Fruit fly (Drosophila melanogaster): ENCODE data around the gene CG10589.

DNA sequence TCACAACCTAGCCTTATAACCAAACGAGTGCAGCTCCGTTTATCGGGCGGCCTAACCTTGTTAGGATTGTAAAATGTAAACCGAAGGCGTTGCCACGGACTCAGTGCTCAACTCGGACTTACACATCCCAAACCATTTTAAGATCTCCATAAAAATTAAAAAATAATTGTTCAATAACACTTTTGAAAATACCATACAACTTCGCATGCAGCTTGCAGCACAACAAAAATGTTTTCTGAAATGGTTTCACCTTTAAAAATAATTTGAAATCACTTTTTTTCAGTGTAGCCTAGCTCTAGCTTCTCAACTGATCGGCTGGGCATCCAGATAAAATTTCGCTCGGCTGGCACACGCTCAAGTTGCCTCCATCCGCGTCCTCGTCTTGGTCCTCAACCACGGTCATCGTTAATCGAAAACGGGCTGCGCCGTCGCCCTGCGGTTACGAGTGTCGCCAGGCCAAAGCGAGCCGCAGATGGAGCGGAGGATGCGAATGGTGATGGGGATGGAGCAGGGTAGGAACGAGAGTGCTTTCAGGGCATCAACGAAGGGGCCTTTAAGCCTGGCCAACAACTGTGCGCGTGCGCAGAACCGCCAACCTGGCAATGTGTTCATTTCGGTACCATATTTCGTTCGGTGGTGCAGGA is 24.0 kb downstream of the CG10589 start:
- TF ChIP-seq pad (GFP tag; optimal IDR thresholded peaks at IDR 0.05), result no peak
- no peak for TF ChIP-seq CG7101 (tag; optimal IDR thresholded peaks at IDR 0.05)
- TF ChIP-seq CG33017 (tag; optimal IDR thresholded peaks at IDR 0.05), result no peak
- TF ChIP-seq Crg-1 (GFP tag; optimal IDR thresholded peaks at IDR 0.05), result no peak
